Worm (Caenorhabditis elegans) whole organism, late embryonic: ENCODE data around the gene rec-8.

Experiments
- F13H6.1 ChIP-seq: sonication (generic microtip); optimal IDR thresholded peaks from 2 replicates; lab custom pipeline; 2016; ENCODE audit warnings: missing genetic modification characterization, missing compliant biosample characterization
- K02D7.2 ChIP-seq: sonication (generic microtip); optimal IDR thresholded peaks from 2 replicates; lab custom pipeline; 2017; ENCODE audit warnings: mild to moderate bottlenecking, missing genetic modification characterization, missing compliant biosample characterization
- K09A11.1 ChIP-seq: sonication (generic microtip); optimal IDR thresholded peaks from 2 replicates; lab custom pipeline; 2017; ENCODE audit warnings: antibody characterized with exemption, mild to moderate bottlenecking, missing genetic modification characterization, missing compliant biosample characterization; ENCODE audit not compliant: insufficient read depth
- Y22D7AL.16 ChIP-seq: sonication (generic microtip); optimal IDR thresholded peaks from 2 replicates; lab custom pipeline; 2016; ENCODE audit warnings: missing genetic modification characterization, missing compliant biosample characterization
- ahr-1 ChIP-seq: sonication (generic microtip); optimal IDR thresholded peaks from 2 replicates; lab custom pipeline; 2016; ENCODE audit warnings: missing genetic modification characterization, missing compliant biosample characterization
- ama-1 ChIP-seq: fragments of 150-350 bp; optimal IDR thresholded peaks from 2 replicates; lab custom pipeline; 2014
- ceh-19 ChIP-seq: fragments of 200-800 bp; sonication (Bioruptor generic); optimal IDR thresholded peaks from 2 replicates; lab custom pipeline; 2018; ENCODE audit warnings: mild to moderate bottlenecking, missing genetic modification characterization, missing compliant biosample characterization
- ceh-2 ChIP-seq: sonication (generic microtip); optimal IDR thresholded peaks from 2 replicates; lab custom pipeline; 2016; ENCODE audit warnings: missing genotype, missing genetic modification characterization, missing compliant biosample characterization
- ceh-24 ChIP-seq: sonication (generic microtip); optimal IDR thresholded peaks from 2 replicates; lab custom pipeline; 2016; ENCODE audit warnings: mild to moderate bottlenecking, missing genetic modification characterization, missing compliant biosample characterization
- ceh-30 ChIP-seq: fragments of 150-350 bp; optimal IDR thresholded peaks from 2 replicates; lab custom pipeline; 2014; ENCODE audit warnings: missing biosample characterization, missing genetic modification characterization
- ceh-31 ChIP-seq: sonication (generic microtip); optimal IDR thresholded peaks from 2 replicates; lab custom pipeline; 2016; ENCODE audit warnings: missing genetic modification characterization, missing compliant biosample characterization
- ceh-34 ChIP-seq: sonication (generic microtip); optimal IDR thresholded peaks from 2 replicates; lab custom pipeline; 2016; ENCODE audit warnings: mild to moderate bottlenecking, missing genetic modification characterization, missing compliant biosample characterization
- ceh-6 ChIP-seq: fragments of 200-800 bp; sonication (Bioruptor generic); optimal IDR thresholded peaks from 2 replicates; lab custom pipeline; 2018; ENCODE audit warnings: mild to moderate bottlenecking, missing genetic modification characterization, missing compliant biosample characterization
- che-1 ChIP-seq: sonication (generic microtip); optimal IDR thresholded peaks from 2 replicates; lab custom pipeline; 2016; ENCODE audit warnings: mild to moderate bottlenecking, missing genetic modification characterization, missing compliant biosample characterization
- elt-2 ChIP-seq: sonication (generic microtip); optimal IDR thresholded peaks from 2 replicates; lab custom pipeline; 2016; ENCODE audit warnings: missing genetic modification reagents, missing genetic modification characterization, missing compliant biosample characterization
- fkh-10 ChIP-seq: fragments of 150-350 bp; optimal IDR thresholded peaks from 2 replicates; lab custom pipeline; 2014; ENCODE audit warnings: missing biosample characterization, missing genetic modification reagents, missing genetic modification characterization
- gmeb-2 ChIP-seq: sonication (generic microtip); optimal IDR thresholded peaks from 2 replicates; lab custom pipeline; 2016; ENCODE audit warnings: missing genetic modification characterization, inconsistent platforms, missing compliant biosample characterization
- hlh-30 ChIP-seq: sonication (generic microtip); optimal IDR thresholded peaks from 2 replicates; lab custom pipeline; 2017; ENCODE audit warnings: antibody characterized with exemption, missing genetic modification characterization, missing compliant biosample characterization; ENCODE audit not compliant: insufficient read depth
- hlh-6 ChIP-seq: sonication (generic microtip); optimal IDR thresholded peaks from 2 replicates; lab custom pipeline; 2016; ENCODE audit warnings: missing genotype, missing genetic modification characterization, missing compliant biosample characterization
- lim-6 ChIP-seq: sonication (generic microtip); optimal IDR thresholded peaks from 2 replicates; lab custom pipeline; 2016; ENCODE audit warnings: missing genetic modification characterization, missing compliant biosample characterization
- lin-11 ChIP-seq: fragments of 200-800 bp; sonication (Bioruptor generic); optimal IDR thresholded peaks from 2 replicates; lab custom pipeline; 2018; ENCODE audit warnings: mild to moderate bottlenecking, missing genetic modification characterization, missing compliant biosample characterization
- madf-2 ChIP-seq: sonication (generic microtip); optimal IDR thresholded peaks from 2 replicates; lab custom pipeline; 2017; ENCODE audit warnings: missing genetic modification characterization, missing compliant biosample characterization
- mec-3 ChIP-seq: sonication (generic microtip); optimal IDR thresholded peaks from 2 replicates; lab custom pipeline; 2016; ENCODE audit warnings: borderline replicate concordance, missing genetic modification characterization, missing compliant biosample characterization
- nhr-11 ChIP-seq: fragments of 150-350 bp; optimal IDR thresholded peaks from 2 replicates; lab custom pipeline; 2014; ENCODE audit warnings: missing biosample characterization, missing genetic modification characterization
- odd-2 ChIP-seq: sonication (generic microtip); optimal IDR thresholded peaks from 2 replicates; lab custom pipeline; 2017; ENCODE audit warnings: antibody characterized with exemption, mild to moderate bottlenecking, missing genetic modification characterization, missing compliant biosample characterization
- pax-1 ChIP-seq: fragments of 150-350 bp; optimal IDR thresholded peaks from 2 replicates; lab custom pipeline; 2014; ENCODE audit warnings: missing biosample characterization, missing genetic modification characterization
- pha-2 ChIP-seq: sonication (generic microtip); optimal IDR thresholded peaks from 2 replicates; lab custom pipeline; 2017; ENCODE audit warnings: mild to moderate bottlenecking, missing genetic modification characterization, missing compliant biosample characterization
- pqm-1 ChIP-seq: sonication (generic microtip); optimal IDR thresholded peaks from 2 replicates; lab custom pipeline; 2016; ENCODE audit warnings: missing genetic modification characterization, missing compliant biosample characterization
- pros-1 ChIP-seq: fragments of 150-350 bp; optimal IDR thresholded peaks from 2 replicates; lab custom pipeline; 2014; ENCODE audit warnings: missing biosample characterization, missing genetic modification reagents, missing genetic modification characterization
- ref-2 ChIP-seq: sonication (generic microtip); optimal IDR thresholded peaks from 2 replicates; lab custom pipeline; 2016; ENCODE audit warnings: missing genetic modification characterization, missing compliant biosample characterization
- sox-2 ChIP-seq: fragments of 200-800 bp; sonication (Bioruptor generic); IDR thresholded peaks from 2 replicates; pipeline ENCODE4 v1.3.6; 2022; ENCODE audit warnings: missing genetic modification reagents, missing genetic modification characterization, missing compliant biosample characterization
- sox-4 ChIP-seq: sonication (generic microtip); optimal IDR thresholded peaks from 2 replicates; lab custom pipeline; 2017; ENCODE audit warnings: mild to moderate bottlenecking, missing genetic modification characterization, inconsistent platforms, missing compliant biosample characterization
- syd-9 ChIP-seq: sonication (generic microtip); optimal IDR thresholded peaks from 2 replicates; lab custom pipeline; 2016; ENCODE audit warnings: mild to moderate bottlenecking, missing genetic modification characterization, moderate library complexity, missing compliant biosample characterization
- unc-3 ChIP-seq, 2 experiments: fragments of 200-800 bp in 1 of 2; sonication (Bioruptor generic) in 1 of 2; sonication (generic microtip) in 1 of 2; conservative IDR thresholded peaks in 1 of 2; optimal IDR thresholded peaks in 1 of 2; 2 replicates each; pipeline versions ENCODE4 v1.3.6 to Lab custom; 2016 to 2022; ENCODE audit warnings: missing compliant biosample characterization in 2 of 2, missing genetic modification characterization in 2 of 2, missing genetic modification reagents in 1 of 2
- unc-42 ChIP-seq: sonication (generic microtip); optimal IDR thresholded peaks from 2 replicates; lab custom pipeline; 2016; ENCODE audit warnings: missing genotype, missing genetic modification characterization, missing compliant biosample characterization
- unc-86 ChIP-seq: sonication (generic microtip); optimal IDR thresholded peaks from 2 replicates; lab custom pipeline; 2016; ENCODE audit warnings: missing genetic modification characterization, missing compliant biosample characterization
- zip-5 ChIP-seq: sonication (generic microtip); optimal IDR thresholded peaks from 2 replicates; lab custom pipeline; 2016; ENCODE audit warnings: missing genetic modification characterization, missing compliant biosample characterization
- ztf-16 ChIP-seq: sonication (generic microtip); optimal IDR thresholded peaks from 2 replicates; lab custom pipeline; 2017; ENCODE audit warnings: missing genetic modification characterization, missing compliant biosample characterization

Gene rec-8

ce11 chrIV:13360144-13360543 is 7.2 kb upstream of the rec-8 start, which contains the start of gene Y62E10A.3:
Gene Y62E10A.3, minus strand, starts transcription at chrIV:13360244.
- TF ChIP-seq F13H6.1 (tag; lab: Kevin White, UChicago) (no peak), sox-2 (no peak)

ce11 chrIV:13358488-13358887 is 5.5 kb upstream of the rec-8 start, which contains the start of gene W02A2.8:
Gene W02A2.8, minus strand, starts transcription at chrIV:13358588.
- no peak for TF ChIP-seq ceh-19 (GFP tag; lab: Kevin White, UChicago)
- no peak for TF ChIP-seq lin-11 (tag; lab: Kevin White, UChicago)
- no peak for TF ChIP-seq pros-1
- no peak for TF ChIP-seq K02D7.2 (tag; lab: Kevin White, UChicago)
- TF ChIP-seq fkh-10 (GFP tag; lab: Kevin White, UChicago) = no peak
- TF ChIP-seq unc-3 (GFP tag; conservative IDR thresholded peaks at IDR 0.05; lab: Robert Waterston, UW) = no peak
- no peak for TF ChIP-seq unc-3 (tag; optimal IDR thresholded peaks at IDR 0.05; lab: Kevin White, UChicago)
- no peak for TF ChIP-seq K09A11.1 (tag; lab: Kevin White, UChicago)
- no peak for TF ChIP-seq pha-2 (tag; lab: Kevin White, UChicago)
- no peak for TF ChIP-seq che-1
- TF ChIP-seq lim-6 (tag; lab: Kevin White, UChicago) = no peak
- TF ChIP-seq odd-2 = no peak
- no peak for TF ChIP-seq sox-2
- TF ChIP-seq gmeb-2 = no peak
- no peak for TF ChIP-seq unc-86
- TF ChIP-seq F13H6.1 (tag; lab: Kevin White, UChicago) = no peak
- TF ChIP-seq unc-42 (tag; lab: Kevin White, UChicago) = no peak

DNA sequence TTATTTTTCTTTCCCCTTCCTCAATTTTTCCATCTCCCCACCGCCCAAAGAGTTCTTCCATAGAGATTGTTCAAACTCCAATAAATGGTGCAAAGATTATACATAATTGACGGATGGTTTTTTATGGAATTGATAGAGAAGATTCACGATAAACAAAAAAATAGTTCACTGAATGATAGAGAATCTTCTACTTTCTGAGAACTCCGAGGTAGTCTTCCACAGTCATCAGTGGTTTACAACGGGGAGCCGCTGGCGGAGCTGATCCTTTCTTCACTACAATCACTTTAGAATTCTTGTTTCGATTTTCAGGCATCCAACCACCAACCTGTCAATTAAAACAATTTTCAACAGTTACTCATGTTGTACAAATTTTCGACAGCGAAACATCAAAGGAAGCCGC is 3.0 kb upstream of the rec-8 start:
- TF ChIP-seq sox-2 = no peak
- no peak for TF ChIP-seq elt-2
- TF ChIP-seq Y22D7AL.16 = no peak
- TF ChIP-seq hlh-6 (tag; lab: Kevin White, UChicago) = no peak
- no peak for TF ChIP-seq ahr-1 (tag; lab: Kevin White, UChicago)
- no peak for TF ChIP-seq fkh-10 (GFP tag; lab: Kevin White, UChicago)
- TF ChIP-seq K02D7.2 (tag; lab: Kevin White, UChicago) = no peak
- no peak for TF ChIP-seq ceh-24 (tag; lab: Kevin White, UChicago)
- TF ChIP-seq ama-1 (lab: Kevin White, UChicago) = no peak
- no peak for TF ChIP-seq unc-86
- no peak for TF ChIP-seq odd-2
- no peak for TF ChIP-seq K09A11.1 (tag; lab: Kevin White, UChicago)
- TF ChIP-seq ceh-31 (tag; lab: Kevin White, UChicago) = no peak
- TF ChIP-seq ceh-2 = no peak
- no peak for TF ChIP-seq che-1
- TF ChIP-seq, all 69 proteins: peak for 0

- TF ChIP-seq sox-4 (no peak), che-1 (no peak), nhr-11 (tag; lab: Kevin White, UChicago) (no peak), pax-1 (tag; lab: Kevin White, UChicago) (no peak), gmeb-2 (no peak), pqm-1 (no peak), madf-2 (no peak), hlh-6 (tag; lab: Kevin White, UChicago) (no peak), ceh-30 (tag; lab: Kevin White, UChicago) (no peak), ceh-6 (GFP tag; lab: Kevin White, UChicago) (no peak), pros-1 (no peak), syd-9 (tag; lab: Kevin White, UChicago) (no peak), ztf-16 (tag; lab: Kevin White, UChicago) (no peak), hlh-30 (tag; lab: Kevin White, UChicago) (no peak)
Observed at ce11 chrIV:13354044-13354443, 1.1 kb upstream of the rec-8 start.

DNA sequence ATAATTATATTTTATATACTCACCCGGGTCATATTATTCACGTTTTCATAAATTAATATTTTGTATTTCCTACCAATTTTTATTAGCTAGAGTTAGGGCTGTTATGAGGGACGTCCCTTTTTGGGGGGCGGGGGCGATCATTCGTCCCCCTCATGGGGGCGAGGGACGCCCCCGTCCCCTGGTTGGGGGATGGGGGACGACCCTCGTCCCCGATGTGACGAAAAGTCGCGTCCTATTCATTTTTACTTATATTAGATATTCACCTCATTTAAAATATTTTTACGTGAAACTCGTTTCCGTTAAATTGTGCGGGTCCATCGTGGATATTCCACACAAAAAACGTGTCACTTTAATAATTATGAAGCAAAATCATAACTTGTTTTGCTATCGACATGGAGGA is 4.4 kb downstream of the rec-8 start, which contains the start of gene W02A2.12:
Gene W02A2.12, minus strand, starts transcription at position 240 of the 400 bp plus-strand sequence.
- TF ChIP-seq ref-2 (tag; lab: Kevin White, UChicago) = no peak
- TF ChIP-seq ceh-34 (tag; lab: Kevin White, UChicago) = no peak
- no peak for TF ChIP-seq zip-5 (tag; lab: Kevin White, UChicago)
- no peak for TF ChIP-seq mec-3 (tag; lab: Kevin White, UChicago)
